Fruit fly (Drosophila melanogaster): ENCODE results near the gene CG44013.

DNA sequence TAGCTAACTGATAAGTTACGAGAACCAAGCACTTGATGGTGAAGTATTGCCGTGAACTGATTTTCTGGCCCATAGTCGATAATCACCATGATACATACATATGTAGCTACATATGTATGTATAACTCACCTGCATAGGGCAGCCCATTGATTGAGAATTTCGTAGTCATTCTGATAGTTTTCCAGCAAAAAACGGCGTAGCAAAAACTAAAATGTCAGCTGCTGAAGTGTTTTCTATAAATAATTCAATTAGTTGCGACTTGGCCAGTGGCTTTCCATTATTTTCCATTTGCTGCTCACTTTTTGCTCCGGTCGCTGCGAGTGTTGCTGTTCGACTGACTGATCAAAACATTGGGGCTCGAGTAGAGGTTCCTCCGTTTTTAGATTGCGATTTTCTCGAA lies 37.5 kb upstream of the CG44013 start:
- TF ChIP-seq CG12605 (GFP tag; IDR thresholded peaks at IDR 0.05) (no peak), gl (tag; optimal IDR thresholded peaks at IDR 0.05) (no peak), Snoo (tag; optimal IDR thresholded peaks at IDR 0.05) (no peak), EcR (GFP tag; optimal IDR thresholded peaks at IDR 0.05) (no peak), CG14655 (GFP tag; optimal IDR thresholded peaks at IDR 0.05) (no peak), CG17806 (tag; optimal IDR thresholded peaks at IDR 0.05) (no peak), D1 (tag; optimal IDR thresholded peaks at IDR 0.05) (no peak), CG10348 (GFP tag; IDR thresholded peaks at IDR 0.05) (no peak), Pif1A (GFP tag; optimal IDR thresholded peaks at IDR 0.05) (no peak)
